Fruit fly (Drosophila melanogaster): Measurements from ENCODE around the gene CG8478.
A peak's percentile ranks its signal among the peaks of the same experiment; 100 is the strongest.

The CG8478 gene

DNA sequence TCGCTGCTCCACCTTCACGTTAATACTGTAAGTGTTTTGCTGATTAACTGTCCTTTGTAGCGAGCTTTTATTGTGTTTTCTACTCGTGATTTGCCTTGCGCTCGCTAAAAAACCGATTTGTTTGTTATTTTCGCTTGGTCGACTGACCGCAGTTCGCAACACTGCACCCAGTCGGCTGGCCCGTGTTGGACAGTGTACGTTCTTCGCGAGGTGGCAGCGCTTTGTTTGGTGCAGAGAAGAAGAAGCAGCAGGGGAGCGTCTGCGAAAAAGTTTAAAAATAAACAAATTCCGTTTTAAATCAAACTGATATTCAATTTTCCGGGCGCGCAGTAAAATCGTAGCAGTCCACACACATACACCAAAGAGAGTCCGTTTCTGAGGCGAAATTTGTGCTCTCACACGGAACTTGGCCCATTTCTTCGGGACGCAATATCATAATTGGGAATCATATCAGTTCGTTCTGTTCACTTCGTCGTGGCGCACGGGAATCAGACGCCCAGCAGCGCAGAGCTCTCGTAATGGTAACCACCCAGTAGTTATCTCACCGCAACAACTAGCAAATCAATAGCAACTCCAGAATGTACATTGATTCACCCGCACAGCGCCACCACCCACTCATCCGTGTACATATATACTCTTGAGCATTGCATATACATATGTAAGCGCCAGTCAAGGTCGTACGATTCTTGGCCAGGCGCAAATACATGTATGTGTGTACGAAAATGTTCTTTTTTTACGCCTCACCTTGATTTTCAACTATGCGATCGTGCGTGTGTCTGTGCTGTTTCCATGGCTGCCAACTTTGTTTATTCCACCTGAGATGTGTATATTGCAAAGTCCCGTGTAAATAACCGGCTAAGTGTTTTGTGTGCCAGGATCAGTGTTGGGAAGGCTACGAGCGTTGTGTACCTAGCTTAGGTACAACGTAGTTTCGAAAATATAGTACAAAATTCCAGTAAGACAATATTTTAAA is 4.5 kb downstream of the CG8478 start, which contains the start of gene Naa80 (continued):
- TF ChIP-seq pan (optimal IDR thresholded peaks at IDR 0.05) (no peak), pan (GFP tag; optimal IDR thresholded peaks at IDR 0.05 in 1 of 2, IDR thresholded peaks at IDR 0.05 in 1 of 2) (peak in 1 of 2 experiments; percentile 54), p53 (GFP tag; optimal IDR thresholded peaks at IDR 0.05) (peak; percentile 67), cwo (GFP tag; optimal IDR thresholded peaks at IDR 0.05) (peak; percentile 25), Hand (GFP tag; optimal IDR thresholded peaks at IDR 0.05) (no peak), CG11456 (GFP tag; IDR thresholded peaks at IDR 0.05) (peak; percentile 80), MESR4 (GFP tag; optimal IDR thresholded peaks at IDR 0.05) (peak; percentile 81), gt (GFP tag; IDR thresholded peaks at IDR 0.05) (no peak), CG31388 (GFP tag; optimal IDR thresholded peaks at IDR 0.05) (no peak), Hr78 (GFP tag; optimal IDR thresholded peaks at IDR 0.05) (no peak), CG9727 (GFP tag; optimal IDR thresholded peaks at IDR 0.05) (peak; percentile 24), CG9932 (GFP tag; IDR thresholded peaks at IDR 0.05) (peak; percentile 87), Awh (GFP tag; IDR thresholded peaks at IDR 0.05) (no peak), trh (GFP tag; optimal IDR thresholded peaks at IDR 0.05) (peak; percentile 19), sd (tag; optimal IDR thresholded peaks at IDR 0.05) (peak; percentile 52), lmd (GFP tag; IDR thresholded peaks at IDR 0.05) (peak; percentile 55; the same call in 1 of the 2 replicates), yki (optimal IDR thresholded peaks at IDR 0.05) (no peak), CG13123 (GFP tag; optimal IDR thresholded peaks at IDR 0.05) (peak; percentile 3), her (GFP tag; optimal IDR thresholded peaks at IDR 0.05) (peak; percentile 84), lilli (GFP tag; optimal IDR thresholded peaks at IDR 0.05) (peak; percentile 75), Hr3 (GFP tag; optimal IDR thresholded peaks at IDR 0.05) (peak; percentile 54), HmgD (GFP tag; optimal IDR thresholded peaks at IDR 0.05) (peak; percentile 85), BtbVII (GFP tag; optimal IDR thresholded peaks at IDR 0.05) (peak; percentile 4), Six4 (GFP tag; optimal IDR thresholded peaks at IDR 0.05) (peak; percentile 1), CG11723 (GFP tag; optimal IDR thresholded peaks at IDR 0.05) (peak; percentile 45), CG13775 (GFP tag; optimal IDR thresholded peaks at IDR 0.05) (peak; percentile 9), hb (GFP tag; IDR thresholded peaks at IDR 0.05; ENCODE audit: partially characterized antibody) (no peak; the same call in 2 of the 3 replicates), dimm (GFP tag; IDR thresholded peaks at IDR 0.05) (no peak), corto (GFP tag; optimal IDR thresholded peaks at IDR 0.05) (no peak), disco-r (GFP tag; optimal IDR thresholded peaks at IDR 0.05) (peak; percentile 7), ham (GFP tag; IDR thresholded peaks at IDR 0.05) (no peak), zfh1 (GFP tag; IDR thresholded peaks at IDR 0.05) (peak; percentile 64), CG14860 (GFP tag; IDR thresholded peaks at IDR 0.05; ENCODE audit: partially characterized antibody) (no peak), Atf-2 (GFP tag; optimal IDR thresholded peaks at IDR 0.05) (no peak), ato (GFP tag; IDR thresholded peaks at IDR 0.05; ENCODE audit: partially characterized antibody) (no peak; the same call in 1 of the 2 replicates), lola (GFP tag; optimal IDR thresholded peaks at IDR 0.05) (no peak), row (GFP tag; IDR thresholded peaks at IDR 0.05) (peak; percentile 48; the same call in 2 of the 3 replicates), CG11247 (GFP tag; IDR thresholded peaks at IDR 0.05) (peak; percentile 79), zfh2 (GFP tag; optimal IDR thresholded peaks at IDR 0.05) (peak; percentile 89), CG1603 (tag; optimal IDR thresholded peaks at IDR 0.05) (peak; percentile 84), bbx (GFP tag; IDR thresholded peaks at IDR 0.05; ENCODE audit: partially characterized antibody) (peak; percentile 65), shn (GFP tag; optimal IDR thresholded peaks at IDR 0.05) (peak; percentile 67), CG2199 (GFP tag; IDR thresholded peaks at IDR 0.05) (peak; percentile 15; the same call in 1 of the 3 replicates), CG30431 (GFP tag; optimal IDR thresholded peaks at IDR 0.05) (no peak), CG3407 (GFP tag; optimal IDR thresholded peaks at IDR 0.05) (no peak), Hmx (GFP tag; optimal IDR thresholded peaks at IDR 0.05) (no peak), ewg (GFP tag; optimal IDR thresholded peaks at IDR 0.05) (peak; percentile 58), sqz (GFP tag; optimal IDR thresholded peaks at IDR 0.05) (no peak), z (GFP tag; IDR thresholded peaks at IDR 0.05) (no peak)

All from whole organism, embryonic.